Fruit fly (Drosophila melanogaster) whole organism, embryonic: Measurements from ENCODE around the gene Kmn1.
A peak's percentile ranks its signal among the peaks of the same experiment; 100 is the strongest.

ENCODE experiments used
- Aef1 ChIP-seq: fragments of 200-800 bp; sonication (Bioruptor generic); IDR thresholded peaks from 3 replicates; pipeline ENCODE4 v1.3.6; 2022; ENCODE audit warnings: missing biosample characterization, missing genetic modification characterization
- CG1024 ChIP-seq: fragments of 200-800 bp; sonication (Bioruptor generic); IDR thresholded peaks from 2 replicates; pipeline ENCODE4 v1.3.6; 2022; ENCODE audit warnings: missing biosample characterization, missing genetic modification characterization
- CG10321 ChIP-seq: fragments of 200-800 bp; sonication (Bioruptor generic); IDR thresholded peaks from 2 replicates; pipeline ENCODE4 v1.3.6; 2022; ENCODE audit warnings: missing biosample characterization, missing genetic modification characterization
- CG11247 ChIP-seq: fragments of 200-800 bp; sonication (Bioruptor generic); IDR thresholded peaks from 2 replicates; pipeline ENCODE4 v1.3.6; 2022; ENCODE audit warnings: missing biosample characterization, missing genetic modification characterization
- CG11723 ChIP-seq: fragments of 200-800 bp; sonication (Bioruptor generic); optimal IDR thresholded peaks from 2 replicates; lab custom pipeline; 2017; ENCODE audit warnings: missing biosample characterization, mild to moderate bottlenecking, missing genetic modification characterization
- CG12104 ChIP-seq: fragments of 200-800 bp; sonication (Bioruptor generic); optimal IDR thresholded peaks from 3 replicates; lab custom pipeline; 2016; ENCODE audit warnings: missing biosample characterization, missing genetic modification characterization
- CG13424 ChIP-seq: fragments of 200-800 bp; sonication (Bioruptor generic); optimal IDR thresholded peaks from 2 replicates; lab custom pipeline; 2019; ENCODE audit warnings: missing biosample characterization, mild to moderate bottlenecking, missing genetic modification characterization, moderate library complexity
- CG13894 ChIP-seq: fragments of 200-800 bp; sonication (Bioruptor generic); optimal IDR thresholded peaks from 3 replicates; lab custom pipeline; 2018; ENCODE audit warnings: missing biosample characterization, mild to moderate bottlenecking, missing genetic modification characterization, moderate library complexity
- CG14050 ChIP-seq: fragments of 200-800 bp; sonication (Bioruptor generic); IDR thresholded peaks from 3 replicates; pipeline ENCODE4 v1.3.6; 2022; ENCODE audit warnings: missing biosample characterization, missing genetic modification characterization
- CG15011 ChIP-seq: fragments of 200-800 bp; sonication (Bioruptor generic); optimal IDR thresholded peaks from 3 replicates; lab custom pipeline; 2018; ENCODE audit warnings: missing biosample characterization, mild to moderate bottlenecking, missing genetic modification characterization
- CG1603 ChIP-seq: fragments of 200-800 bp; sonication (Bioruptor generic); optimal IDR thresholded peaks from 2 replicates; lab custom pipeline; 2019; ENCODE audit warnings: missing biosample characterization, mild to moderate bottlenecking, missing genetic modification characterization, moderate library complexity
- CG2129 ChIP-seq: fragments of 200-800 bp; sonication (Bioruptor generic); IDR thresholded peaks from 2 replicates; pipeline ENCODE4 v1.3.6; 2022; ENCODE audit warnings: missing biosample characterization, missing genetic modification characterization; ENCODE audit not compliant: partially characterized antibody
- CG2202 ChIP-seq: fragments of 200-800 bp; sonication (Bioruptor generic); optimal IDR thresholded peaks from 2 replicates; lab custom pipeline; 2018; ENCODE audit warnings: missing biosample characterization, mild to moderate bottlenecking, missing genetic modification characterization
- CG2889 ChIP-seq: fragments of 200-800 bp; sonication (Bioruptor generic); IDR thresholded peaks from 3 replicates; pipeline ENCODE4 v1.3.6; 2022; ENCODE audit warnings: missing biosample characterization, missing genetic modification characterization
- CG30020 ChIP-seq: fragments of 200-800 bp; optimal IDR thresholded peaks from 2 replicates; lab custom pipeline; 2019; ENCODE audit warnings: missing biosample characterization, mild to moderate bottlenecking, missing genetic modification characterization, moderate library complexity
- CG3065 ChIP-seq: fragments of 200-800 bp; sonication (Bioruptor generic); optimal IDR thresholded peaks from 2 replicates; lab custom pipeline; 2016; ENCODE audit warnings: missing biosample characterization, missing genetic modification characterization
- CG33213 ChIP-seq: fragments of 200-800 bp; sonication (Bioruptor generic); optimal IDR thresholded peaks from 3 replicates; lab custom pipeline; 2016; ENCODE audit warnings: missing biosample characterization, missing genetic modification characterization
- CG6813 ChIP-seq: fragments of 200-800 bp; sonication (Bioruptor generic); optimal IDR thresholded peaks from 2 replicates; lab custom pipeline; 2017; ENCODE audit warnings: missing biosample characterization, missing genetic modification characterization, mild to moderate bottlenecking, moderate library complexity, missing genetic modification reagents
- CG7745 ChIP-seq: fragments of 200-800 bp; sonication (Bioruptor generic); optimal IDR thresholded peaks from 2 replicates; lab custom pipeline; 2018; ENCODE audit warnings: missing biosample characterization, mild to moderate bottlenecking, missing genetic modification characterization, moderate library complexity
- CG8388 ChIP-seq: fragments of 200-800 bp; sonication (Bioruptor generic); optimal IDR thresholded peaks from 2 replicates; lab custom pipeline; 2019; ENCODE audit warnings: missing biosample characterization, mild to moderate bottlenecking, missing genetic modification characterization, moderate library complexity
- CG9727 ChIP-seq: fragments of 200-800 bp; sonication (Bioruptor generic); optimal IDR thresholded peaks from 3 replicates; lab custom pipeline; 2017; ENCODE audit warnings: missing biosample characterization, mild to moderate bottlenecking, missing genetic modification characterization
- D19B ChIP-seq: fragments of 200-800 bp; sonication (Bioruptor generic); optimal IDR thresholded peaks from 2 replicates; lab custom pipeline; 2017; ENCODE audit warnings: missing biosample characterization, mild to moderate bottlenecking, missing genetic modification characterization
- Doc2 ChIP-seq: fragments of 200-800 bp; sonication (Bioruptor generic); IDR thresholded peaks from 2 replicates; pipeline ENCODE4 v1.3.6; 2022; ENCODE audit warnings: missing biosample characterization, missing genetic modification characterization
- E2f2 ChIP-seq: fragments of 200-800 bp; sonication (Bioruptor generic); IDR thresholded peaks from 2 replicates; pipeline ENCODE4 v1.3.6; 2022; ENCODE audit warnings: missing biosample characterization, missing genetic modification characterization
- Fer3 ChIP-seq: fragments of 200-800 bp; sonication (Bioruptor generic); optimal IDR thresholded peaks from 2 replicates; lab custom pipeline; 2018; ENCODE audit warnings: missing biosample characterization, mild to moderate bottlenecking, missing genetic modification characterization, moderate library complexity
- H15 ChIP-seq: fragments of 200-800 bp; sonication (Bioruptor generic); IDR thresholded peaks from 3 replicates; pipeline ENCODE4 v1.3.6; 2022; ENCODE audit warnings: missing biosample characterization, missing genetic modification characterization
- Hr78 ChIP-seq, 2 experiments: fragments of 200-800 bp in 1 of 2; fragments of >200 bp in 1 of 2; sonication (Bioruptor generic) in 1 of 2; optimal IDR thresholded peaks; 2 replicates each; lab custom pipeline; 2017 to 2019; ENCODE audit warnings: missing biosample characterization in 2 of 2, missing genetic modification characterization in 2 of 2, mild to moderate bottlenecking in 1 of 2, moderate library complexity in 1 of 2
- MESR4 ChIP-seq: fragments of 200-800 bp; sonication (Bioruptor generic); optimal IDR thresholded peaks from 2 replicates; lab custom pipeline; 2018; ENCODE audit warnings: missing biosample characterization, mild to moderate bottlenecking, missing genetic modification characterization, moderate library complexity
- Med ChIP-seq: fragments of 200-800 bp; sonication (Bioruptor generic); peaks from one replicate; lab custom pipeline; 2016; ENCODE audit warnings: missing biosample characterization, missing genetic modification characterization, mild to moderate bottlenecking, inconsistent platforms, moderate library complexity
- Oli ChIP-seq: fragments of 200-800 bp; sonication (Bioruptor generic); optimal IDR thresholded peaks from 2 replicates; lab custom pipeline; 2018; ENCODE audit warnings: missing biosample characterization, mild to moderate bottlenecking, missing genetic modification characterization, moderate library complexity
- Rx ChIP-seq: fragments of 200-800 bp; sonication (Bioruptor generic); IDR thresholded peaks from 2 replicates; pipeline ENCODE4 v1.3.6; 2022; ENCODE audit warnings: missing biosample characterization, missing genetic modification characterization
- YL-1 ChIP-seq: fragments of 200-800 bp; sonication (Bioruptor generic); optimal IDR thresholded peaks from 3 replicates; lab custom pipeline; 2017; ENCODE audit warnings: missing biosample characterization, mild to moderate bottlenecking, missing genetic modification characterization
- ab ChIP-seq: fragments of 200-800 bp; sonication (Bioruptor generic); optimal IDR thresholded peaks from 2 replicates; lab custom pipeline; 2016; ENCODE audit warnings: missing biosample characterization, missing genetic modification characterization
- ac ChIP-seq: fragments of 200-800 bp; sonication (Bioruptor generic); optimal IDR thresholded peaks from 3 replicates; lab custom pipeline; 2017; ENCODE audit warnings: missing biosample characterization, mild to moderate bottlenecking, missing genetic modification characterization
- corto ChIP-seq: fragments of 200-800 bp; sonication (Bioruptor generic); optimal IDR thresholded peaks from 2 replicates; lab custom pipeline; 2016; ENCODE audit warnings: missing biosample characterization, mild to moderate bottlenecking, missing genetic modification characterization, moderate library complexity
- crol ChIP-seq: fragments of 200-800 bp; sonication (Bioruptor generic); IDR thresholded peaks from 2 replicates; pipeline ENCODE4 v1.3.6; 2022; ENCODE audit warnings: missing biosample characterization, missing genetic modification characterization
- cwo ChIP-seq: fragments of 200-800 bp; sonication (Bioruptor generic); optimal IDR thresholded peaks from 3 replicates; lab custom pipeline; 2017; ENCODE audit warnings: missing biosample characterization, missing genetic modification characterization, mild to moderate bottlenecking, moderate library complexity, missing genetic modification reagents
- dpn ChIP-seq, 2 experiments: fragments of 200-800 bp; sonication (Bioruptor generic); optimal IDR thresholded peaks; 3 replicates each; lab custom pipeline; 2016; ENCODE audit warnings: missing biosample characterization in 2 of 2, missing genetic modification characterization in 2 of 2
- hkb ChIP-seq, 2 experiments: fragments of 200-800 bp in 1 of 2; fragments of >200 bp in 1 of 2; sonication (Bioruptor generic) in 1 of 2; IDR thresholded peaks in 1 of 2; optimal IDR thresholded peaks in 1 of 2; 2 replicates each; pipeline versions ENCODE4 v1.3.6 to Lab custom; 2017 to 2022; ENCODE audit warnings: missing biosample characterization in 1 of 2, missing genetic modification characterization in 1 of 2
- kni ChIP-seq: fragments of 200-800 bp; sonication (Bioruptor generic); optimal IDR thresholded peaks from 3 replicates; lab custom pipeline; 2017; ENCODE audit warnings: mild to moderate bottlenecking, missing biosample characterization, missing genetic modification reagents, missing genetic modification characterization
- phol ChIP-seq: fragments of 200-800 bp; sonication (Bioruptor generic); optimal IDR thresholded peaks from 3 replicates; lab custom pipeline; 2018; ENCODE audit warnings: missing biosample characterization, mild to moderate bottlenecking, missing genetic modification characterization, moderate library complexity
- pum ChIP-seq: fragments of 200-800 bp; sonication (Bioruptor generic); optimal IDR thresholded peaks from 2 replicates; lab custom pipeline; 2016; ENCODE audit warnings: missing biosample characterization, missing genetic modification characterization
- row ChIP-seq: fragments of 200-800 bp; sonication (Bioruptor generic); IDR thresholded peaks from 3 replicates; pipeline ENCODE4 v1.3.6; 2022; ENCODE audit warnings: missing biosample characterization, missing genetic modification characterization
- slou ChIP-seq: fragments of 200-800 bp; sonication (Bioruptor generic); optimal IDR thresholded peaks from 3 replicates; lab custom pipeline; 2016; ENCODE audit warnings: missing biosample characterization, missing genetic modification characterization
- sna ChIP-seq: fragments of 200-800 bp; sonication (Bioruptor generic); IDR thresholded peaks from 2 replicates; pipeline ENCODE4 v1.3.6; 2022; ENCODE audit warnings: missing biosample characterization, missing genetic modification characterization; ENCODE audit not compliant: partially characterized antibody
- sqz ChIP-seq: fragments of 200-800 bp; sonication (Bioruptor generic); optimal IDR thresholded peaks from 3 replicates; lab custom pipeline; 2018; ENCODE audit warnings: missing biosample characterization, mild to moderate bottlenecking, missing genetic modification characterization
- twi ChIP-seq: fragments of 200-800 bp; optimal IDR thresholded peaks from 2 replicates; lab custom pipeline; 2019; ENCODE audit warnings: missing biosample characterization, mild to moderate bottlenecking, missing genetic modification characterization, moderate library complexity
- tx ChIP-seq: fragments of 200-800 bp; sonication (Bioruptor generic); optimal IDR thresholded peaks from 2 replicates; lab custom pipeline; 2016; ENCODE audit warnings: missing biosample characterization, missing genetic modification characterization
- wor ChIP-seq: fragments of 200-800 bp; sonication (Bioruptor generic); IDR thresholded peaks from 2 replicates; pipeline ENCODE4 v1.3.6; 2022; ENCODE audit warnings: missing biosample characterization, missing genetic modification characterization
- zen ChIP-seq: fragments of 200-800 bp; sonication (Bioruptor generic); optimal IDR thresholded peaks from 3 replicates; lab custom pipeline; 2018; ENCODE audit warnings: missing biosample characterization, mild to moderate bottlenecking, missing genetic modification characterization, moderate library complexity

Gene Kmn1

dm6 chrX:11611645-11612079, 39.4 kb upstream of the Kmn1 start, which contains the start of the genes CG2247 and CG1703 (continued):
- TF ChIP-seq row (GFP tag; lab: Robert Waterston, UW) (peak; percentile 44; the same call in 2 of the 3 replicates), H15 (GFP tag; lab: Robert Waterston, UW) (no peak), E2f2 (GFP tag; lab: Robert Waterston, UW) (no peak; the same call in 1 of the 2 replicates), pum (GFP tag; lab: Kevin White, UChicago) (no peak), ac (GFP tag; lab: Kevin White, UChicago) (no peak), CG12104 (GFP tag; lab: Kevin White, UChicago) (no peak), slou (GFP tag; lab: Kevin White, UChicago) (no peak), CG11247 (GFP tag; lab: Robert Waterston, UW) (no peak), CG2202 (tag; lab: Kevin White, UChicago) (no peak), corto (no peak), CG2889 (no peak), Hr78 (GFP tag; optimal IDR thresholded peaks at IDR 0.05; lab: Kevin White, UChicago) (no peak), tx (GFP tag; lab: Kevin White, UChicago) (no peak), CG7745 (tag; lab: Kevin White, UChicago) (no peak), CG1024 (GFP tag; lab: Robert Waterston, UW) (no peak), Med (GFP tag; lab: Kevin White, UChicago) (no peak), dpn (GFP tag; optimal IDR thresholded peaks at IDR 0.05; lab: Kevin White, UChicago) (no peak), D19B (GFP tag; lab: Kevin White, UChicago) (no peak), cwo (GFP tag; lab: Kevin White, UChicago) (peak; percentile 72), CG30020 (tag; lab: Kevin White, UChicago) (peak; percentile 68), CG13424 (tag; lab: Kevin White, UChicago) (no peak), CG15011 (no peak), twi (tag; lab: Kevin White, UChicago) (peak; percentile 52), phol (peak; percentile 65), CG10321 (GFP tag; lab: Robert Waterston, UW) (no peak), sna (peak; percentile 71), MESR4 (GFP tag; lab: Kevin White, UChicago) (no peak), CG11723 (no peak), CG13894 (tag; lab: Kevin White, UChicago) (no peak), hkb (optimal IDR thresholded peaks at IDR 0.05; lab: Kevin White, UChicago) (no peak), hkb (GFP tag; IDR thresholded peaks at IDR 0.05; lab: Robert Waterston, UW) (no peak), CG1603 (tag; lab: Kevin White, UChicago) (no peak), sqz (GFP tag; lab: Kevin White, UChicago) (no peak), CG8388 (no peak), Aef1 (GFP tag; lab: Robert Waterston, UW) (peak; percentile 81), CG14050 (GFP tag; lab: Robert Waterston, UW) (no peak), Rx (GFP tag; lab: Robert Waterston, UW) (no peak), kni (GFP tag; lab: Kevin White, UChicago) (no peak), CG6813 (GFP tag; lab: Kevin White, UChicago) (no peak), ab (no peak), wor (GFP tag; lab: Robert Waterston, UW) (no peak), CG33213 (GFP tag; lab: Kevin White, UChicago) (no peak), Fer3 (tag; lab: Kevin White, UChicago) (no peak), CG3065 (no peak), Doc2 (GFP tag; lab: Robert Waterston, UW) (no peak), CG9727 (peak; percentile 22), CG2129 (peak; percentile 45), Oli (no peak), zen (tag; lab: Kevin White, UChicago) (peak; percentile 37), crol (GFP tag; lab: Robert Waterston, UW) (no peak), YL-1 (GFP tag; lab: Kevin White, UChicago) (peak; percentile 40)
